Fruit fly (Drosophila melanogaster): ENCODE results near the gene Myt1.

Myt1 gene

dm6 chr3L:5810633-5811341, 31.4 kb upstream of the Myt1 start, which contains the start of the genes S6k and kri (continued):
- TF ChIP-seq MTF-1 (GFP tag; optimal IDR thresholded peaks at IDR 0.05; ENCODE audit: borderline replicate concordance) (peak; percentile 66), Mes4 (GFP tag; optimal IDR thresholded peaks at IDR 0.05) (peak; percentile 20), Lhr (GFP tag; optimal IDR thresholded peaks at IDR 0.05) (peak; percentile 40), Atf6 (GFP tag; IDR thresholded peaks at IDR 0.05) (0 out of 2 replicates have a peak, but pooled peaks have one; percentile 21), YL-1 (GFP tag; optimal IDR thresholded peaks at IDR 0.05) (peak; percentile 98), Opbp (GFP tag; IDR thresholded peaks at IDR 0.05; ENCODE audit: partially characterized antibody) (peak; percentile 66; the same call in 2 of the 3 replicates), CG13287 (GFP tag; IDR thresholded peaks at IDR 0.05; ENCODE audit: partially characterized antibody) (peak; percentile 45; the same call in 1 of the 2 replicates), Blimp-1 (GFP tag; optimal IDR thresholded peaks at IDR 0.05) (no peak), grn (GFP tag; optimal IDR thresholded peaks at IDR 0.05) (peak; percentile 36), CG10565 (GFP tag; optimal IDR thresholded peaks at IDR 0.05) (no peak), Deaf1 (tag; optimal IDR thresholded peaks at IDR 0.05) (peak; percentile 82), bab2 (GFP tag; optimal IDR thresholded peaks at IDR 0.05) (no peak), CG6791 (GFP tag; IDR thresholded peaks at IDR 0.05; ENCODE audit: partially characterized antibody) (peak; percentile 49; the same call in 1 of the 3 replicates), lab (GFP tag; optimal IDR thresholded peaks at IDR 0.05) (peak; percentile 48), tup (GFP tag; optimal IDR thresholded peaks at IDR 0.05) (peak; percentile 5), pros (GFP tag; optimal IDR thresholded peaks at IDR 0.05) (no peak), CG7271 (tag; optimal IDR thresholded peaks at IDR 0.05) (no peak), ems (GFP tag; optimal IDR thresholded peaks at IDR 0.05) (peak; percentile 5), her (GFP tag; optimal IDR thresholded peaks at IDR 0.05) (no peak), lmd (GFP tag; IDR thresholded peaks at IDR 0.05) (no peak), vvl (GFP tag; IDR thresholded peaks at IDR 0.05) (peak; percentile 44; the same call in 1 of the 2 replicates), CG6689 (GFP tag; IDR thresholded peaks at IDR 0.05) (no peak), abd-A (tag; optimal IDR thresholded peaks at IDR 0.05) (peak; percentile 86), bigmax (GFP tag; optimal IDR thresholded peaks at IDR 0.05) (peak; percentile 46), CG15514 (GFP tag; optimal IDR thresholded peaks at IDR 0.05) (peak; percentile 45), Myb (GFP tag; optimal IDR thresholded peaks at IDR 0.05) (peak; percentile 16), bcd (GFP tag; optimal IDR thresholded peaks at IDR 0.05) (peak; percentile 19), CG32532 (GFP tag; IDR thresholded peaks at IDR 0.05) (peak; percentile 42), zen (tag; optimal IDR thresholded peaks at IDR 0.05) (peak; percentile 67), CG8924 (tag; optimal IDR thresholded peaks at IDR 0.05) (peak; percentile 74), eve (GFP tag; optimal IDR thresholded peaks at IDR 0.05) (no peak), CG17385 (GFP tag; optimal IDR thresholded peaks at IDR 0.05) (peak; percentile 28), CG11723 (GFP tag; optimal IDR thresholded peaks at IDR 0.05) (no peak), CG33213 (GFP tag; optimal IDR thresholded peaks at IDR 0.05) (peak; percentile 58), Rfx (GFP tag; IDR thresholded peaks at IDR 0.05) (peak; percentile 31; the same call in 1 of the 2 replicates), Hsf (GFP tag; optimal IDR thresholded peaks at IDR 0.05) (no peak), CG7839 (tag; optimal IDR thresholded peaks at IDR 0.05) (peak; percentile 7), Poxn (GFP tag; IDR thresholded peaks at IDR 0.05) (no peak), mld (GFP tag; IDR thresholded peaks at IDR 0.05; ENCODE audit: partially characterized antibody) (0 out of 3 replicates have a peak, but pooled peaks have one; percentile 33), CrebB (tag; optimal IDR thresholded peaks at IDR 0.05) (peak; percentile 62), CG9215 (GFP tag; IDR thresholded peaks at IDR 0.05) (peak; percentile 100), CG14710 (tag; optimal IDR thresholded peaks at IDR 0.05) (peak; percentile 52), CG7928 (GFP tag; optimal IDR thresholded peaks at IDR 0.05) (peak; percentile 14), Hr78 (GFP tag; optimal IDR thresholded peaks at IDR 0.05) (peak in 1 of 2 experiments; percentile 2), crp (GFP tag; optimal IDR thresholded peaks at IDR 0.05) (peak in 1 of 2 experiments; percentile 29), lov (optimal IDR thresholded peaks at IDR 0.05) (no peak), lov (GFP tag; IDR thresholded peaks at IDR 0.05) (0 out of 3 replicates have a peak, but pooled peaks have one; percentile 40)

Measured in whole organism, embryonic.